Fruit fly (Drosophila melanogaster) whole organism, embryonic: ENCODE results near the gene cv-c.
A peak's percentile ranks its signal among the peaks of the same experiment; 100 is the strongest.

Source experiments
- Ada2b ChIP-seq: fragments of 200-800 bp; sonication (Bioruptor generic); IDR thresholded peaks from 2 replicates; pipeline ENCODE4 v1.3.6; 2022; ENCODE audit warnings: missing biosample characterization, missing genetic modification characterization
- Atf6 ChIP-seq: fragments of 200-800 bp; sonication (Bioruptor generic); IDR thresholded peaks from 2 replicates; pipeline ENCODE4 v1.3.6; 2022; ENCODE audit warnings: missing biosample characterization, missing genetic modification characterization
- Bdp1 ChIP-seq: fragments of 200-800 bp; sonication (Bioruptor generic); optimal IDR thresholded peaks from 3 replicates; lab custom pipeline; 2016; ENCODE audit warnings: missing biosample characterization, missing genetic modification characterization
- CG15479 ChIP-seq: fragments of 200-800 bp; sonication (Bioruptor generic); optimal IDR thresholded peaks from 3 replicates; lab custom pipeline; 2019; ENCODE audit warnings: missing biosample characterization, mild to moderate bottlenecking, missing genetic modification characterization, moderate library complexity
- CG15601 ChIP-seq: fragments of 200-800 bp; sonication (Bioruptor generic); optimal IDR thresholded peaks from 3 replicates; lab custom pipeline; 2019; ENCODE audit warnings: missing biosample characterization, mild to moderate bottlenecking, missing genetic modification characterization, moderate library complexity
- CG16815 ChIP-seq: fragments of 200-800 bp; sonication (Bioruptor generic); optimal IDR thresholded peaks from 3 replicates; lab custom pipeline; 2017; ENCODE audit warnings: missing biosample characterization, mild to moderate bottlenecking, missing genetic modification characterization
- CG17568 ChIP-seq: fragments of 200-800 bp; sonication (Bioruptor generic); optimal IDR thresholded peaks from 2 replicates; lab custom pipeline; 2018; ENCODE audit warnings: missing biosample characterization, mild to moderate bottlenecking, missing genetic modification characterization, moderate library complexity
- CG30020 ChIP-seq: fragments of 200-800 bp; optimal IDR thresholded peaks from 2 replicates; lab custom pipeline; 2019; ENCODE audit warnings: missing biosample characterization, mild to moderate bottlenecking, missing genetic modification characterization, moderate library complexity
- CG32532 ChIP-seq: fragments of 200-800 bp; sonication (Bioruptor generic); IDR thresholded peaks from 2 replicates; pipeline ENCODE4 v1.3.6; 2022; ENCODE audit warnings: missing biosample characterization, missing genetic modification characterization
- CG4730 ChIP-seq: fragments of 200-800 bp; sonication (Bioruptor generic); IDR thresholded peaks from 2 replicates; pipeline ENCODE4 v1.3.6; 2022; ENCODE audit warnings: missing biosample characterization, missing genetic modification characterization
- CG4820 ChIP-seq: fragments of 200-800 bp; sonication (Bioruptor generic); optimal IDR thresholded peaks from 3 replicates; lab custom pipeline; 2016; ENCODE audit warnings: missing biosample characterization, missing genetic modification characterization
- CG6254 ChIP-seq: fragments of 200-800 bp; sonication (Bioruptor generic); optimal IDR thresholded peaks from 3 replicates; lab custom pipeline; 2017; ENCODE audit warnings: mild to moderate bottlenecking, missing biosample characterization, missing genetic modification reagents, missing genetic modification characterization
- CG6272 ChIP-seq: fragments of 200-800 bp; sonication (Bioruptor generic); IDR thresholded peaks from 2 replicates; pipeline ENCODE4 v1.3.6; 2022; ENCODE audit warnings: missing biosample characterization, missing genetic modification characterization
- CG6654 ChIP-seq: fragments of 200-800 bp; sonication (Bioruptor generic); optimal IDR thresholded peaks from 2 replicates; lab custom pipeline; 2017; ENCODE audit warnings: missing biosample characterization, mild to moderate bottlenecking, missing genetic modification characterization
- CG7556 ChIP-seq: fragments of 200-800 bp; sonication (Bioruptor generic); optimal IDR thresholded peaks from 2 replicates; lab custom pipeline; 2017; ENCODE audit warnings: missing biosample characterization, mild to moderate bottlenecking, missing genetic modification characterization
- CG8281 ChIP-seq: fragments of 200-800 bp; sonication (Bioruptor generic); optimal IDR thresholded peaks from 2 replicates; lab custom pipeline; 2018; ENCODE audit warnings: missing biosample characterization, mild to moderate bottlenecking, missing genetic modification characterization, moderate library complexity
- CG8290 ChIP-seq, 3 experiments: fragments of 200-800 bp; sonication (Bioruptor generic); optimal IDR thresholded peaks; 2 replicates each; lab custom pipeline; 2016 to 2019; ENCODE audit warnings: missing biosample characterization in 3 of 3, missing genetic modification characterization in 3 of 3, mild to moderate bottlenecking in 2 of 3, moderate library complexity in 1 of 3
- CG9437 ChIP-seq: fragments of 200-800 bp; sonication (Bioruptor generic); optimal IDR thresholded peaks from 2 replicates; lab custom pipeline; 2018; ENCODE audit warnings: missing biosample characterization, mild to moderate bottlenecking, missing genetic modification characterization
- CTCF ChIP-seq: fragments of 200-800 bp; sonication (Bioruptor generic); optimal IDR thresholded peaks from 2 replicates; lab custom pipeline; 2017; ENCODE audit warnings: missing biosample characterization, mild to moderate bottlenecking, missing genetic modification characterization, moderate library complexity
- CkIIα-i1 ChIP-seq: fragments of 200-800 bp; sonication (Bioruptor generic); IDR thresholded peaks from 2 replicates; pipeline ENCODE4 v1.3.6; 2022; ENCODE audit warnings: missing biosample characterization, missing genetic modification characterization
- D19B ChIP-seq: fragments of 200-800 bp; sonication (Bioruptor generic); optimal IDR thresholded peaks from 2 replicates; lab custom pipeline; 2017; ENCODE audit warnings: missing biosample characterization, mild to moderate bottlenecking, missing genetic modification characterization
- HmgD ChIP-seq: fragments of 200-800 bp; sonication (Bioruptor generic); optimal IDR thresholded peaks from 3 replicates; lab custom pipeline; 2016; ENCODE audit warnings: missing biosample characterization, missing genetic modification characterization
- HmgZ ChIP-seq: fragments of 200-800 bp; sonication (Bioruptor generic); optimal IDR thresholded peaks from 2 replicates; lab custom pipeline; 2018; ENCODE audit warnings: missing biosample characterization, mild to moderate bottlenecking, missing genetic modification characterization
- Hr51 ChIP-seq, 2 experiments: fragments of 200-800 bp; sonication (Bioruptor generic); optimal IDR thresholded peaks; 2 replicates in 1 of 2; 3 replicates in 1 of 2; lab custom pipeline; 2016 to 2018; ENCODE audit warnings: missing biosample characterization in 2 of 2, missing genetic modification characterization in 2 of 2, mild to moderate bottlenecking in 1 of 2, moderate library complexity in 1 of 2
- Hr78 ChIP-seq, 2 experiments: fragments of 200-800 bp in 1 of 2; fragments of >200 bp in 1 of 2; sonication (Bioruptor generic) in 1 of 2; optimal IDR thresholded peaks; 2 replicates each; lab custom pipeline; 2017 to 2019; ENCODE audit warnings: missing biosample characterization in 2 of 2, missing genetic modification characterization in 2 of 2, mild to moderate bottlenecking in 1 of 2, moderate library complexity in 1 of 2
- Lpt ChIP-seq: fragments of >200 bp; optimal IDR thresholded peaks from 2 replicates; lab custom pipeline; 2018; ENCODE audit warnings: missing biosample characterization, missing genetic modification characterization
- MTF-1 ChIP-seq: fragments of 200-800 bp; sonication (Bioruptor generic); optimal IDR thresholded peaks from 2 replicates; lab custom pipeline; 2018; ENCODE audit warnings: missing biosample characterization, mild to moderate bottlenecking, missing genetic modification characterization, borderline replicate concordance
- Meics ChIP-seq: fragments of 200-800 bp; sonication (Bioruptor generic); optimal IDR thresholded peaks from 2 replicates; lab custom pipeline; 2017; ENCODE audit warnings: missing biosample characterization, mild to moderate bottlenecking, missing genetic modification characterization
- NFAT ChIP-seq: fragments of 200-800 bp; sonication (Bioruptor generic); IDR thresholded peaks from 2 replicates; pipeline ENCODE4 v1.3.6; 2022; ENCODE audit warnings: missing biosample characterization, missing genetic modification characterization
- Rfx ChIP-seq: fragments of 200-800 bp; sonication (Bioruptor generic); IDR thresholded peaks from 2 replicates; pipeline ENCODE4 v1.3.6; 2022; ENCODE audit warnings: missing biosample characterization, missing genetic modification characterization
- TFAM ChIP-seq: fragments of 200-800 bp; sonication (Bioruptor generic); optimal IDR thresholded peaks from 2 replicates; lab custom pipeline; 2017; ENCODE audit warnings: missing biosample characterization, missing genetic modification characterization, inconsistent platforms
- Usf ChIP-seq: fragments of 200-800 bp; sonication (Bioruptor generic); optimal IDR thresholded peaks from 2 replicates; lab custom pipeline; 2017; ENCODE audit warnings: missing genotype, missing biosample characterization, missing genetic modification characterization
- al ChIP-seq: fragments of 200-800 bp; sonication (Bioruptor generic); IDR thresholded peaks from 2 replicates; pipeline ENCODE4 v1.3.6; 2022; ENCODE audit warnings: missing biosample characterization, missing genetic modification characterization
- ase ChIP-seq: fragments of 200-800 bp; sonication (Bioruptor generic); IDR thresholded peaks from 3 replicates; pipeline ENCODE4 v1.3.6; 2022; ENCODE audit warnings: missing biosample characterization, missing genetic modification characterization
- bigmax ChIP-seq: fragments of 200-800 bp; sonication (Bioruptor generic); optimal IDR thresholded peaks from 2 replicates; lab custom pipeline; 2018; ENCODE audit warnings: missing biosample characterization, mild to moderate bottlenecking, missing genetic modification characterization
- cato ChIP-seq: fragments of 200-800 bp; sonication (Bioruptor generic); optimal IDR thresholded peaks from 2 replicates; lab custom pipeline; 2016; ENCODE audit warnings: missing biosample characterization, missing genetic modification characterization, borderline replicate concordance
- caup ChIP-seq: fragments of 200-800 bp; sonication (Bioruptor generic); optimal IDR thresholded peaks from 3 replicates; lab custom pipeline; 2017; ENCODE audit warnings: missing biosample characterization, mild to moderate bottlenecking, missing genetic modification characterization, moderate library complexity; ENCODE audit not compliant: severe bottlenecking
- dmrt99B ChIP-seq: fragments of 200-800 bp; sonication (Bioruptor generic); optimal IDR thresholded peaks from 2 replicates; lab custom pipeline; 2018; ENCODE audit warnings: missing biosample characterization, mild to moderate bottlenecking, missing genetic modification characterization, moderate library complexity
- dpn ChIP-seq, 2 experiments: fragments of 200-800 bp; sonication (Bioruptor generic); optimal IDR thresholded peaks; 3 replicates each; lab custom pipeline; 2016; ENCODE audit warnings: missing biosample characterization in 2 of 2, missing genetic modification characterization in 2 of 2
- jing ChIP-seq: fragments of 200-800 bp; sonication (Bioruptor generic); optimal IDR thresholded peaks from 2 replicates; lab custom pipeline; 2018; ENCODE audit warnings: missing biosample characterization, mild to moderate bottlenecking, missing genetic modification characterization
- lmd ChIP-seq: fragments of 200-800 bp; sonication (Bioruptor generic); IDR thresholded peaks from 2 replicates; pipeline ENCODE4 v1.3.6; 2022; ENCODE audit warnings: missing biosample characterization, missing genetic modification characterization
- onecut ChIP-seq: fragments of 200-800 bp; sonication (Bioruptor generic); IDR thresholded peaks from 2 replicates; pipeline ENCODE4 v1.3.6; 2022; ENCODE audit warnings: missing biosample characterization, missing genetic modification characterization
- pho ChIP-seq: fragments of 200-800 bp; sonication (Bioruptor generic); optimal IDR thresholded peaks from 2 replicates; lab custom pipeline; 2016; ENCODE audit warnings: missing biosample characterization, missing genetic modification characterization
- phol ChIP-seq: fragments of 200-800 bp; sonication (Bioruptor generic); optimal IDR thresholded peaks from 3 replicates; lab custom pipeline; 2018; ENCODE audit warnings: missing biosample characterization, mild to moderate bottlenecking, missing genetic modification characterization, moderate library complexity
- sens ChIP-seq: fragments of 200-800 bp; sonication (Bioruptor generic); peaks from one replicate; lab custom pipeline; 2016; ENCODE audit warnings: missing biosample characterization, missing genetic modification characterization
- sug ChIP-seq: fragments of 200-800 bp; optimal IDR thresholded peaks from 2 replicates; lab custom pipeline; 2019; ENCODE audit warnings: missing biosample characterization, mild to moderate bottlenecking, missing genetic modification characterization, moderate library complexity
- tgo ChIP-seq: fragments of 200-800 bp; sonication (Bioruptor generic); IDR thresholded peaks from 3 replicates; pipeline ENCODE4 v1.3.6; 2022; ENCODE audit warnings: missing biosample characterization, missing genetic modification characterization
- unc-4 ChIP-seq: fragments of 200-800 bp; sonication (Bioruptor generic); IDR thresholded peaks from 2 replicates; pipeline ENCODE4 v1.3.6; 2022; ENCODE audit warnings: missing biosample characterization, missing genetic modification characterization; ENCODE audit not compliant: partially characterized antibody
- usp ChIP-seq: fragments of >200 bp; optimal IDR thresholded peaks from 2 replicates; lab custom pipeline; 2017; ENCODE audit warnings: missing biosample characterization, missing genetic modification characterization
- vnd ChIP-seq: fragments of 200-800 bp; sonication (Bioruptor generic); IDR thresholded peaks from 3 replicates; pipeline ENCODE4 v1.3.6; 2022; ENCODE audit warnings: missing biosample characterization, missing genetic modification characterization; ENCODE audit not compliant: partially characterized antibody

The cv-c gene

DNA sequence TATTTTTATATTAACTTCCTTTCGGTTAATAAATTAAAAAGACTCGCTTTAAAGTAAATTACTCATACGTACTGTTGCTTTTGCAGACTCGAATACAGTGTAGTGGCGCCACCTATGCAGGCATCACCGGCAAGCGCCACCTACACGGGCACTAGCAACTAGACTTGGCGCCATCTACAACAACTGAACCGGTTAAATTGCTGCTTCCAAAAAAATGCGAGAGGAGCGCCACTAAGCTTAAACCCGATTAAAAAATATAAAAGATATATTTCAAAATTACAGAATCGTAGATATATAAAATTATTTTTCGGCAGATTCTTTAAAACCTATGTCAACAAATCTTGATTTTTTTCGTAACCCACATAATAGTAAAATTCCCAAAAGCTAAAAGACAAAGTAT lies 90.2 kb downstream of the cv-c start (continued):
- TF ChIP-seq jing (GFP tag; lab: Kevin White, UChicago) (peak; percentile 13), sug (tag; lab: Kevin White, UChicago) (peak; percentile 80), CG4730 (GFP tag; lab: Robert Waterston, UW) (peak; percentile 91), pho (GFP tag; lab: Kevin White, UChicago) (peak; percentile 43), Hr78 (GFP tag; optimal IDR thresholded peaks at IDR 0.05; lab: Kevin White, UChicago) (no peak), Hr51 (GFP tag; optimal IDR thresholded peaks at IDR 0.05; lab: Kevin White, UChicago) (peak in 1 of 2 experiments; percentile 29), sens (GFP tag; lab: Kevin White, UChicago) (peak; percentile 86), tgo (GFP tag; lab: Robert Waterston, UW) (peak; percentile 90), CG30020 (tag; lab: Kevin White, UChicago) (no peak), CG6272 (GFP tag; lab: Robert Waterston, UW) (peak; percentile 45; the same call in 1 of the 2 replicates), Ada2b (GFP tag; lab: Robert Waterston, UW) (peak; percentile 82), dmrt99B (peak; percentile 75), phol (tag; lab: Kevin White, UChicago) (peak; percentile 67), CG6254 (peak; percentile 25), CG8290 (GFP tag; optimal IDR thresholded peaks at IDR 0.05; lab: Kevin White, UChicago) (peak; percentile 58), CG8290 (tag; optimal IDR thresholded peaks at IDR 0.05; lab: Kevin White, UChicago) (peak in 1 of 2 experiments; percentile 82), NFAT (peak; percentile 98), vnd (GFP tag; lab: Robert Waterston, UW) (no peak), Meics (GFP tag; lab: Kevin White, UChicago) (peak; percentile 92), bigmax (GFP tag; lab: Kevin White, UChicago) (peak; percentile 51), al (GFP tag; lab: Robert Waterston, UW) (peak; percentile 69), CG4820 (GFP tag; lab: Kevin White, UChicago) (peak; percentile 90), MTF-1 (GFP tag; lab: Kevin White, UChicago) (peak; percentile 90), cato (GFP tag; lab: Kevin White, UChicago) (no peak), CG15479 (GFP tag; lab: Kevin White, UChicago) (no peak), Usf (GFP tag; lab: Kevin White, UChicago) (peak; percentile 31), HmgD (GFP tag; lab: Kevin White, UChicago) (peak; percentile 84), Atf6 (GFP tag; lab: Robert Waterston, UW) (peak; percentile 72), CG15601 (tag; lab: Kevin White, UChicago) (peak; percentile 25), unc-4 (peak; percentile 41; the same call in 1 of the 2 replicates), CG9437 (GFP tag; lab: Kevin White, UChicago) (no peak), Bdp1 (peak; percentile 18), CG17568 (no peak), D19B (GFP tag; lab: Kevin White, UChicago) (peak; percentile 44), CG8281 (no peak), dpn (GFP tag; optimal IDR thresholded peaks at IDR 0.05; lab: Kevin White, UChicago) (peak; percentile 67 to 80), usp (GFP tag; lab: Kevin White, UChicago) (no peak), Rfx (peak; percentile 96), CG6654 (peak; percentile 67), Lpt (GFP tag; lab: Kevin White, UChicago) (no peak), onecut (GFP tag; lab: Robert Waterston, UW) (peak; percentile 93), ase (GFP tag; lab: Robert Waterston, UW) (peak; percentile 95), CG7556 (peak; percentile 19), TFAM (GFP tag; lab: Kevin White, UChicago) (peak; percentile 54), CTCF (peak; percentile 100), caup (GFP tag; lab: Kevin White, UChicago) (peak; percentile 86), CG32532 (peak; percentile 98), CkIIα-i1 (GFP tag; lab: Robert Waterston, UW) (no peak), HmgZ (tag; lab: Kevin White, UChicago) (peak; percentile 34), lmd (GFP tag; lab: Robert Waterston, UW) (peak; percentile 92), CG16815 (GFP tag; lab: Kevin White, UChicago) (peak; percentile 62)
